Fruit fly (Drosophila melanogaster) whole organism, embryonic: ENCODE measurements around the gene CG6983.

ENCODE experiments used
- Atf3 ChIP-seq: fragments of 200-800 bp; sonication (Bioruptor generic); optimal IDR thresholded peaks from 3 replicates; lab custom pipeline; 2016; ENCODE audit warnings: missing biosample characterization, missing genetic modification characterization
- Awh ChIP-seq: fragments of 200-800 bp; sonication (Bioruptor generic); IDR thresholded peaks from 2 replicates; pipeline ENCODE4, ENCODE4 v1.3.6; 2022; ENCODE audit warnings: missing biosample characterization, missing genetic modification characterization
- B-H1 ChIP-seq: fragments of 200-800 bp; sonication (Bioruptor generic); IDR thresholded peaks from 3 replicates; pipeline ENCODE4 v1.3.6; 2022; ENCODE audit warnings: missing biosample characterization, missing genetic modification characterization
- CG10209 ChIP-seq: fragments of 200-800 bp; sonication (Bioruptor generic); optimal IDR thresholded peaks from 3 replicates; lab custom pipeline; 2017; ENCODE audit warnings: missing biosample characterization, mild to moderate bottlenecking, missing genetic modification characterization, missing genetic modification reagents
- CG10654 ChIP-seq: fragments of 200-800 bp; sonication (Bioruptor generic); optimal IDR thresholded peaks from 2 replicates; lab custom pipeline; 2016; ENCODE audit warnings: missing biosample characterization, missing genetic modification characterization
- CG16863 ChIP-seq: fragments of 200-800 bp; sonication (Bioruptor generic); optimal IDR thresholded peaks from 3 replicates; lab custom pipeline; 2016; ENCODE audit warnings: missing biosample characterization, missing genetic modification characterization
- CG17361 ChIP-seq: fragments of 200-800 bp; sonication (Bioruptor generic); IDR thresholded peaks from 3 replicates; pipeline ENCODE4 v1.3.6; 2022; ENCODE audit warnings: missing biosample characterization, missing genetic modification characterization
- CG18476 ChIP-seq: fragments of 200-800 bp; sonication (Bioruptor generic); optimal IDR thresholded peaks from 2 replicates; lab custom pipeline; 2016; ENCODE audit warnings: missing biosample characterization, mild to moderate bottlenecking, missing genetic modification characterization
- CG2202 ChIP-seq: fragments of 200-800 bp; sonication (Bioruptor generic); optimal IDR thresholded peaks from 2 replicates; lab custom pipeline; 2018; ENCODE audit warnings: missing biosample characterization, mild to moderate bottlenecking, missing genetic modification characterization
- CG31388 ChIP-seq: fragments of 200-800 bp; sonication (Bioruptor generic); optimal IDR thresholded peaks from 2 replicates; lab custom pipeline; 2016; ENCODE audit warnings: missing biosample characterization, missing genetic modification characterization
- CG32532 ChIP-seq: fragments of 200-800 bp; sonication (Bioruptor generic); IDR thresholded peaks from 2 replicates; pipeline ENCODE4 v1.3.6; 2022; ENCODE audit warnings: missing biosample characterization, missing genetic modification characterization
- CG3838 ChIP-seq: fragments of 200-800 bp; sonication (Bioruptor generic); optimal IDR thresholded peaks from 3 replicates; lab custom pipeline; 2016; ENCODE audit warnings: missing biosample characterization, missing genetic modification characterization
- CG4328 ChIP-seq: fragments of 200-800 bp; sonication (Bioruptor generic); optimal IDR thresholded peaks from 3 replicates; lab custom pipeline; 2017; ENCODE audit warnings: missing biosample characterization, missing genetic modification reagents, missing genetic modification characterization
- CG4360 ChIP-seq: fragments of 200-800 bp; sonication (Bioruptor generic); IDR thresholded peaks from 2 replicates; pipeline ENCODE4 v1.3.6; 2022; ENCODE audit warnings: missing biosample characterization, missing genetic modification characterization
- CG4617 ChIP-seq: fragments of 200-800 bp; sonication (Bioruptor generic); optimal IDR thresholded peaks from 3 replicates; lab custom pipeline; 2016; ENCODE audit warnings: missing biosample characterization, missing genetic modification characterization, borderline replicate concordance
- CG7372 ChIP-seq: fragments of 200-800 bp; sonication (Bioruptor generic); IDR thresholded peaks from 2 replicates; pipeline ENCODE4 v1.3.6; 2022; ENCODE audit warnings: missing biosample characterization, missing genetic modification characterization
- CG7556 ChIP-seq: fragments of 200-800 bp; sonication (Bioruptor generic); optimal IDR thresholded peaks from 2 replicates; lab custom pipeline; 2017; ENCODE audit warnings: missing biosample characterization, mild to moderate bottlenecking, missing genetic modification characterization
- CG7745 ChIP-seq: fragments of 200-800 bp; sonication (Bioruptor generic); optimal IDR thresholded peaks from 2 replicates; lab custom pipeline; 2018; ENCODE audit warnings: missing biosample characterization, mild to moderate bottlenecking, missing genetic modification characterization, moderate library complexity
- CG7786 ChIP-seq: fragments of 200-800 bp; sonication (Bioruptor generic); optimal IDR thresholded peaks from 2 replicates; lab custom pipeline; 2016; ENCODE audit warnings: missing biosample characterization, missing genetic modification characterization
- CG7928 ChIP-seq: fragments of 200-800 bp; sonication (Bioruptor generic); optimal IDR thresholded peaks from 2 replicates; lab custom pipeline; 2017; ENCODE audit warnings: missing biosample characterization, mild to moderate bottlenecking, missing genetic modification characterization
- CG8290 ChIP-seq, 3 experiments: fragments of 200-800 bp; sonication (Bioruptor generic); optimal IDR thresholded peaks; 2 replicates each; lab custom pipeline; 2016 to 2019; ENCODE audit warnings: missing biosample characterization in 3 of 3, missing genetic modification characterization in 3 of 3, mild to moderate bottlenecking in 2 of 3, moderate library complexity in 1 of 3
- CG9215 ChIP-seq: fragments of 200-800 bp; sonication (Bioruptor generic); IDR thresholded peaks from 2 replicates; pipeline ENCODE4 v1.3.6; 2022; ENCODE audit warnings: missing biosample characterization, missing genetic modification characterization
- CHES-1-like ChIP-seq: fragments of 200-800 bp; sonication (Bioruptor generic); optimal IDR thresholded peaks from 2 replicates; lab custom pipeline; 2016; ENCODE audit warnings: missing biosample characterization, missing genetic modification characterization
- CTCF ChIP-seq: fragments of 200-800 bp; sonication (Bioruptor generic); optimal IDR thresholded peaks from 2 replicates; lab custom pipeline; 2017; ENCODE audit warnings: missing biosample characterization, mild to moderate bottlenecking, missing genetic modification characterization, moderate library complexity
- D19B ChIP-seq: fragments of 200-800 bp; sonication (Bioruptor generic); optimal IDR thresholded peaks from 2 replicates; lab custom pipeline; 2017; ENCODE audit warnings: missing biosample characterization, mild to moderate bottlenecking, missing genetic modification characterization
- Dfd ChIP-seq, 2 experiments: fragments of >200 bp; optimal IDR thresholded peaks; 2 replicates each; lab custom pipeline; 2017; ENCODE audit warnings: missing biosample characterization in 2 of 2, missing genetic modification characterization in 2 of 2
- Dip3 ChIP-seq: fragments of 200-800 bp; sonication (Bioruptor generic); optimal IDR thresholded peaks from 3 replicates; lab custom pipeline; 2016; ENCODE audit warnings: missing biosample characterization, missing genetic modification characterization
- HLH3B ChIP-seq: fragments of 200-800 bp; sonication (Bioruptor generic); IDR thresholded peaks from 2 replicates; pipeline ENCODE4 v1.3.6; 2022; ENCODE audit warnings: missing biosample characterization, missing genetic modification characterization
- Hmr ChIP-seq: fragments of 200-800 bp; sonication (Bioruptor generic); optimal IDR thresholded peaks from 3 replicates; lab custom pipeline; 2017; ENCODE audit warnings: mild to moderate bottlenecking, missing biosample characterization, missing genetic modification reagents, missing genetic modification characterization
- Jarid2 ChIP-seq: fragments of 200-800 bp; sonication (Bioruptor generic); optimal IDR thresholded peaks from 3 replicates; lab custom pipeline; 2017; ENCODE audit warnings: mild to moderate bottlenecking, missing biosample characterization, missing genetic modification reagents, missing genetic modification characterization
- Lim3 ChIP-seq: fragments of 200-800 bp; sonication (Bioruptor generic); IDR thresholded peaks from 2 replicates; pipeline ENCODE4 v1.3.6; 2022; ENCODE audit warnings: missing biosample characterization, missing genetic modification characterization
- Mad ChIP-seq: fragments of 200-800 bp; sonication (Bioruptor generic); optimal IDR thresholded peaks from 2 replicates; lab custom pipeline; 2016; ENCODE audit warnings: missing biosample characterization, missing genetic modification characterization
- Oli ChIP-seq: fragments of 200-800 bp; sonication (Bioruptor generic); optimal IDR thresholded peaks from 2 replicates; lab custom pipeline; 2018; ENCODE audit warnings: missing biosample characterization, mild to moderate bottlenecking, missing genetic modification characterization, moderate library complexity
- Poxn ChIP-seq: fragments of 200-800 bp; sonication (Bioruptor generic); IDR thresholded peaks from 2 replicates; pipeline ENCODE4 v1.3.6; 2022; ENCODE audit warnings: missing biosample characterization, missing genetic modification characterization
- Ptx1 ChIP-seq: fragments of 200-800 bp; sonication (Bioruptor generic); IDR thresholded peaks from 2 replicates; pipeline ENCODE4 v1.3.6; 2022; ENCODE audit warnings: missing biosample characterization, missing genetic modification characterization
- Sin3A ChIP-seq: fragments of >200 bp; optimal IDR thresholded peaks from 2 replicates; lab custom pipeline; 2018
- ase ChIP-seq: fragments of 200-800 bp; sonication (Bioruptor generic); IDR thresholded peaks from 3 replicates; pipeline ENCODE4 v1.3.6; 2022; ENCODE audit warnings: missing biosample characterization, missing genetic modification characterization
- bowl ChIP-seq: fragments of 200-800 bp; sonication (Bioruptor generic); IDR thresholded peaks from 2 replicates; pipeline ENCODE4 v1.3.6; 2022; ENCODE audit warnings: missing biosample characterization, missing genetic modification characterization
- bsh ChIP-seq, 2 experiments: fragments of 200-800 bp; sonication (Bioruptor generic); optimal IDR thresholded peaks; 2 replicates each; lab custom pipeline; 2017 to 2018; ENCODE audit warnings: mild to moderate bottlenecking in 2 of 2, missing biosample characterization in 2 of 2, missing genetic modification characterization in 2 of 2, moderate library complexity in 1 of 2
- crc ChIP-seq: fragments of 200-800 bp; sonication (Bioruptor generic); optimal IDR thresholded peaks from 2 replicates; lab custom pipeline; 2016; ENCODE audit warnings: missing biosample characterization, missing genetic modification characterization
- fd3F ChIP-seq: fragments of 200-800 bp; sonication (Bioruptor generic); optimal IDR thresholded peaks from 2 replicates; lab custom pipeline; 2018; ENCODE audit warnings: missing biosample characterization, mild to moderate bottlenecking, missing genetic modification characterization, moderate library complexity
- fu2 ChIP-seq: fragments of 200-800 bp; sonication (Bioruptor generic); optimal IDR thresholded peaks from 2 replicates; lab custom pipeline; 2016; ENCODE audit warnings: missing biosample characterization, missing genetic modification characterization
- gcm2 ChIP-seq: fragments of 200-800 bp; sonication (Bioruptor generic); optimal IDR thresholded peaks from 2 replicates; lab custom pipeline; 2016; ENCODE audit warnings: missing biosample characterization, missing genetic modification characterization
- h ChIP-seq: fragments of >200 bp; optimal IDR thresholded peaks from 2 replicates; lab custom pipeline; 2017
- hkb ChIP-seq, 2 experiments: fragments of 200-800 bp in 1 of 2; fragments of >200 bp in 1 of 2; sonication (Bioruptor generic) in 1 of 2; IDR thresholded peaks in 1 of 2; optimal IDR thresholded peaks in 1 of 2; 2 replicates each; pipeline versions ENCODE4 v1.3.6 to Lab custom; 2017 to 2022; ENCODE audit warnings: missing biosample characterization in 1 of 2, missing genetic modification characterization in 1 of 2
- jing ChIP-seq: fragments of 200-800 bp; sonication (Bioruptor generic); optimal IDR thresholded peaks from 2 replicates; lab custom pipeline; 2018; ENCODE audit warnings: missing biosample characterization, mild to moderate bottlenecking, missing genetic modification characterization
- pb ChIP-seq: fragments of 200-800 bp; sonication (Bioruptor generic); optimal IDR thresholded peaks from 3 replicates; lab custom pipeline; 2016; ENCODE audit warnings: missing biosample characterization, missing genetic modification characterization
- peb ChIP-seq: fragments of 200-800 bp; sonication (Bioruptor generic); IDR thresholded peaks from 2 replicates; pipeline ENCODE4 v1.3.6; 2022; ENCODE audit warnings: missing biosample characterization, missing genetic modification characterization
- pho ChIP-seq: fragments of 200-800 bp; sonication (Bioruptor generic); optimal IDR thresholded peaks from 2 replicates; lab custom pipeline; 2016; ENCODE audit warnings: missing biosample characterization, missing genetic modification characterization
- run ChIP-seq: fragments of 200-800 bp; sonication (Bioruptor generic); optimal IDR thresholded peaks from 3 replicates; lab custom pipeline; 2018; ENCODE audit warnings: missing biosample characterization, mild to moderate bottlenecking, missing genetic modification characterization
- sr ChIP-seq: fragments of 200-800 bp; sonication (Bioruptor generic); IDR thresholded peaks from 3 replicates; pipeline ENCODE4 v1.3.6; 2022; ENCODE audit warnings: missing biosample characterization, missing genetic modification characterization
- stc ChIP-seq: fragments of 200-800 bp; sonication (Bioruptor generic); IDR thresholded peaks from 2 replicates; pipeline ENCODE4 v1.3.6; 2022; ENCODE audit warnings: missing biosample characterization, missing genetic modification characterization
- vnd ChIP-seq: fragments of 200-800 bp; sonication (Bioruptor generic); IDR thresholded peaks from 3 replicates; pipeline ENCODE4 v1.3.6; 2022; ENCODE audit warnings: missing biosample characterization, missing genetic modification characterization; ENCODE audit not compliant: partially characterized antibody

The CG6983 gene

DNA sequence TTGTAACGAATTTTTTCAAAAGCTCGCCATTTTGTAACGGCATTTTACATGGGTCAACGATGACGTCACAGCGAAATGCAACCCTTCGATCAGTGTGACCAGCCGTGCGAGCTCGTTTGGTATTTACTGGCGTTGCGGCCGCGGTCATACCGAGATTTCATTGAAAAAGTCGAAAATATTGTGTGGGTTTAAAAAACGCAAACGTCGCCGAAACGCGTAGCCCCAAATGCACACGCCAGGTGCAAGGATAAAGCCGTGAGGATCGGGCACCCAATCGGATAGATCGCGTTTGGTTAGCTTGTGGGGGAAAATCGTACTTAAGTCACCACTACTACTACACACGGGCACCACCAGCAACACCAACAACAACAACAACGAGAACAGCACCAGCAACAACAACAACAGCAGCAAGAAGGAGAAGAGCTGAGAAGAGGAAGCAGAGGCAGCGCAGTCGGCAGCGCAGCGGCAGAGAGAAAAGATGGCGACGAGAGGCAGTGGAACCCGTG is 24.3 kb downstream of the CG6983 start, which contains the start of gene Cbl (continued):
- TF ChIP-seq CTCF (GFP tag; lab: Kevin White, UChicago) (no peak), CG2202 (tag; lab: Kevin White, UChicago) (peak; percentile 25), CG3838 (GFP tag; lab: Kevin White, UChicago) (no peak), pho (GFP tag; lab: Kevin White, UChicago) (no peak), Mad (GFP tag; lab: Kevin White, UChicago) (no peak), bowl (GFP tag; lab: Robert Waterston, UW) (no peak), CG32532 (GFP tag; lab: Robert Waterston, UW) (no peak), fd3F (GFP tag; lab: Kevin White, UChicago) (no peak), peb (GFP tag; lab: Robert Waterston, UW) (no peak), Dfd (GFP tag; optimal IDR thresholded peaks at IDR 0.05; lab: Kevin White, UChicago) (no peak), CHES-1-like (GFP tag; lab: Kevin White, UChicago) (peak; percentile 25), Ptx1 (no peak), CG18476 (GFP tag; lab: Kevin White, UChicago) (no peak), Atf3 (GFP tag; lab: Kevin White, UChicago) (no peak), CG17361 (no peak), Lim3 (GFP tag; lab: Robert Waterston, UW) (no peak), CG4328 (GFP tag; lab: Kevin White, UChicago) (no peak), CG4360 (peak; percentile 100), jing (GFP tag; lab: Kevin White, UChicago) (no peak), CG16863 (GFP tag; lab: Kevin White, UChicago) (no peak), stc (no peak), gcm2 (GFP tag; lab: Kevin White, UChicago) (no peak), vnd (GFP tag; lab: Robert Waterston, UW) (no peak), h (lab: Kevin White, UChicago) (no peak), CG7372 (GFP tag; lab: Robert Waterston, UW) (no peak), CG7556 (GFP tag; lab: Kevin White, UChicago) (no peak), HLH3B (GFP tag; lab: Robert Waterston, UW) (no peak; the same call in 1 of the 2 replicates), run (tag; lab: Kevin White, UChicago) (no peak), Jarid2 (GFP tag; lab: Kevin White, UChicago) (no peak), CG10209 (no peak), CG7928 (GFP tag; lab: Kevin White, UChicago) (peak; percentile 44), CG4617 (GFP tag; lab: Kevin White, UChicago) (peak; percentile 95), Sin3A (lab: Kevin White, UChicago) (peak; percentile 79), Dip3 (GFP tag; lab: Kevin White, UChicago) (no peak), CG7745 (no peak), CG8290 (GFP tag; optimal IDR thresholded peaks at IDR 0.05; lab: Kevin White, UChicago) (no peak), CG8290 (tag; optimal IDR thresholded peaks at IDR 0.05; lab: Kevin White, UChicago) (no peak), CG31388 (GFP tag; lab: Kevin White, UChicago) (no peak), fu2 (GFP tag; lab: Kevin White, UChicago) (no peak), Hmr (GFP tag; lab: Kevin White, UChicago) (no peak), ase (GFP tag; lab: Robert Waterston, UW) (no peak), Oli (tag; lab: Kevin White, UChicago) (no peak), D19B (GFP tag; lab: Kevin White, UChicago) (no peak), CG7786 (GFP tag; lab: Kevin White, UChicago) (no peak), pb (no peak), bsh (GFP tag; optimal IDR thresholded peaks at IDR 0.05; lab: Kevin White, UChicago) (peak in 1 of 2 experiments; percentile 26), Awh (no peak), crc (GFP tag; lab: Kevin White, UChicago) (no peak), hkb (optimal IDR thresholded peaks at IDR 0.05; lab: Kevin White, UChicago) (no peak), hkb (GFP tag; IDR thresholded peaks at IDR 0.05; lab: Robert Waterston, UW) (no peak), CG10654 (GFP tag; lab: Kevin White, UChicago) (no peak), Poxn (no peak), CG9215 (GFP tag; lab: Robert Waterston, UW) (no peak), sr (GFP tag; lab: Robert Waterston, UW) (no peak), B-H1 (GFP tag; lab: Robert Waterston, UW) (no peak)
